Worm (Caenorhabditis elegans): ENCODE results near the gene B0563.7.

ce11 chrX:9195375-9196098, 41.4 kb upstream of the B0563.7 start:
- TF ChIP-seq nhr-28 (tag; optimal IDR thresholded peaks at IDR 0.05) (no peak), elt-3 (tag; optimal IDR thresholded peaks at IDR 0.05) (no peak), mep-1 (tag; optimal IDR thresholded peaks at IDR 0.05) (no peak), snpc-4 (tag; optimal IDR thresholded peaks at IDR 0.05) (no peak), tbx-8 (GFP tag; optimal IDR thresholded peaks at IDR 0.05) (no peak), ztf-11 (tag; optimal IDR thresholded peaks at IDR 0.05) (no peak), drap-1 (GFP tag; optimal IDR thresholded peaks at IDR 0.05) (no peak), blmp-1 (tag; optimal IDR thresholded peaks at IDR 0.05) (no peak)
